Fruit fly (Drosophila melanogaster): ENCODE data around the gene CG33322.

The CG33322 gene

dm6 chr2L:20787271-20787791 is 28.7 kb downstream of the CG33322 start, which contains the start of gene Pomp (continued):
- peak; percentile 14 for TF ChIP-seq Atf3 (GFP tag; optimal IDR thresholded peaks at IDR 0.05)
- TF ChIP-seq dpn (GFP tag; optimal IDR thresholded peaks at IDR 0.05), result peak; percentile 72 to 88
- peak; percentile 81 for TF ChIP-seq CG13287 (GFP tag; IDR thresholded peaks at IDR 0.05; ENCODE audit: partially characterized antibody)
- TF ChIP-seq hkb (optimal IDR thresholded peaks at IDR 0.05), result no peak
- peak; percentile 88 for TF ChIP-seq hkb (GFP tag; IDR thresholded peaks at IDR 0.05)
- TF ChIP-seq CG43689 (GFP tag; IDR thresholded peaks at IDR 0.05), result 0 out of 2 replicates have a peak, but pooled peaks have one; percentile 18
- peak; percentile 61 for TF ChIP-seq CG3065 (GFP tag; optimal IDR thresholded peaks at IDR 0.05)
- peak; percentile 81 for TF ChIP-seq Aef1 (GFP tag; IDR thresholded peaks at IDR 0.05)
- TF ChIP-seq CG12155 (GFP tag; optimal IDR thresholded peaks at IDR 0.05), result peak; percentile 86
- peak; percentile 86 for TF ChIP-seq ara (GFP tag; IDR thresholded peaks at IDR 0.05)
- peak; percentile 61 for TF ChIP-seq Nf-YB (GFP tag; optimal IDR thresholded peaks at IDR 0.05)
- peak; percentile 93 for TF ChIP-seq gem (tag; optimal IDR thresholded peaks at IDR 0.05)
- TF ChIP-seq lmd (GFP tag; IDR thresholded peaks at IDR 0.05), result peak; percentile 90
- TF ChIP-seq chinmo (GFP tag; IDR thresholded peaks at IDR 0.05; ENCODE audit: partially characterized antibody), result 0 out of 4 replicates have a peak, but pooled peaks have one; percentile 53
- peak in 1 of 2 experiments; percentile 81 for TF ChIP-seq bsh (GFP tag; optimal IDR thresholded peaks at IDR 0.05)
- TF ChIP-seq CG17186 (GFP tag; optimal IDR thresholded peaks at IDR 0.05), result peak; percentile 60
- no peak for TF ChIP-seq pfk (GFP tag; optimal IDR thresholded peaks at IDR 0.05)
- TF ChIP-seq hb (GFP tag; IDR thresholded peaks at IDR 0.05; ENCODE audit: partially characterized antibody), result peak; percentile 63; the same call in 2 of the 3 replicates
- TF ChIP-seq mld (GFP tag; IDR thresholded peaks at IDR 0.05; ENCODE audit: partially characterized antibody), result no peak
- peak; percentile 91 for TF ChIP-seq E2f1 (GFP tag; IDR thresholded peaks at IDR 0.05)
- peak; percentile 94 for TF ChIP-seq sob (GFP tag; IDR thresholded peaks at IDR 0.05)
- TF ChIP-seq repo (GFP tag; optimal IDR thresholded peaks at IDR 0.05), result no peak
- peak; percentile 24 for TF ChIP-seq Bdp1 (GFP tag; optimal IDR thresholded peaks at IDR 0.05)
- peak; percentile 62; the same call in 1 of the 2 replicates for TF ChIP-seq amos (GFP tag; IDR thresholded peaks at IDR 0.05; ENCODE audit: partially characterized antibody)
- no peak for TF ChIP-seq CG15479 (GFP tag; optimal IDR thresholded peaks at IDR 0.05)
- peak; percentile 80 for TF ChIP-seq sim (GFP tag; IDR thresholded peaks at IDR 0.05)
- TF ChIP-seq twi (tag; optimal IDR thresholded peaks at IDR 0.05), result peak; percentile 35
- peak; percentile 26; the same call in 1 of the 3 replicates for TF ChIP-seq zen2 (GFP tag; IDR thresholded peaks at IDR 0.05; ENCODE audit: partially characterized antibody)
- TF ChIP-seq p53 (GFP tag; optimal IDR thresholded peaks at IDR 0.05), result peak; percentile 62
- TF ChIP-seq CG8290 (GFP tag; optimal IDR thresholded peaks at IDR 0.05), result peak; percentile 63
- peak in 1 of 2 experiments; percentile 83 for TF ChIP-seq CG8290 (tag; optimal IDR thresholded peaks at IDR 0.05)
- TF ChIP-seq crp (GFP tag; optimal IDR thresholded peaks at IDR 0.05), result peak in 1 of 2 experiments; percentile 26
- peak; percentile 81 for TF ChIP-seq B-H1 (GFP tag; IDR thresholded peaks at IDR 0.05)
- TF ChIP-seq Lim3 (GFP tag; IDR thresholded peaks at IDR 0.05), result peak; percentile 48; the same call in 1 of the 2 replicates
- peak; percentile 70 for TF ChIP-seq CG18476 (GFP tag; optimal IDR thresholded peaks at IDR 0.05)
- peak; percentile 91 for TF ChIP-seq ind (GFP tag; optimal IDR thresholded peaks at IDR 0.05)
- peak; percentile 86 for TF ChIP-seq gcm (GFP tag; optimal IDR thresholded peaks at IDR 0.05)
- peak; percentile 71 for TF ChIP-seq CG6683 (GFP tag; optimal IDR thresholded peaks at IDR 0.05)
- TF ChIP-seq CG7839 (tag; optimal IDR thresholded peaks at IDR 0.05), result peak; percentile 88
- no peak for TF ChIP-seq Lpt (GFP tag; optimal IDR thresholded peaks at IDR 0.05)
- TF ChIP-seq Doc2 (GFP tag; IDR thresholded peaks at IDR 0.05), result no peak; the same call in 1 of the 2 replicates
- no peak for TF ChIP-seq CG8478 (optimal IDR thresholded peaks at IDR 0.05)
- TF ChIP-seq CG30020 (tag; optimal IDR thresholded peaks at IDR 0.05), result peak; percentile 31
- TF ChIP-seq CG6813 (GFP tag; optimal IDR thresholded peaks at IDR 0.05), result peak; percentile 80
- peak; percentile 80 for TF ChIP-seq dmrt11E (tag; optimal IDR thresholded peaks at IDR 0.05)
- peak; percentile 68 for TF ChIP-seq gro (GFP tag; optimal IDR thresholded peaks at IDR 0.05)
- TF ChIP-seq CG14014 (GFP tag; IDR thresholded peaks at IDR 0.05), result peak; percentile 86
- TF ChIP-seq NK7.1 (GFP tag; optimal IDR thresholded peaks at IDR 0.05), result no peak
- no peak for TF ChIP-seq da (GFP tag; optimal IDR thresholded peaks at IDR 0.05)
- TF ChIP-seq CoRest (tag; optimal IDR thresholded peaks at IDR 0.05), result peak; percentile 77

All from whole organism, embryonic.